Worm (Caenorhabditis elegans): ENCODE data around the gene fbxa-100.

Gene fbxa-100

ce11 chrV:16061993-16062392 is at the start of gene fbxa-100:
Gene fbxa-100 (minus strand): TSS chrV:16062093.
- TF ChIP-seq unc-62 (GFP tag; optimal IDR thresholded peaks at IDR 0.05), result no peak

ce11 chrV:16103594-16103993 is 41.7 kb upstream of the fbxa-100 start, which contains the start of gene argk-1:
Gene argk-1 (plus strand): TSS chrV:16103894.
- TF ChIP-seq unc-62 (GFP tag; optimal IDR thresholded peaks at IDR 0.05), result no peak

ce11 chrV:16100103-16100730 is 38.3 kb upstream of the fbxa-100 start, which contains the start of gene cth-1:
Gene cth-1 (plus strand): TSS chrV:16100680.
- TF ChIP-seq unc-62 (GFP tag; optimal IDR thresholded peaks at IDR 0.05), result no peak

ce11 chrV:16099441-16099840 is 37.5 kb upstream of the fbxa-100 start, which contains the start of gene str-7:
Gene str-7 (minus strand): TSS chrV:16099541.
- no peak for TF ChIP-seq unc-62 (GFP tag; optimal IDR thresholded peaks at IDR 0.05)

- no peak for TF ChIP-seq unc-62 (GFP tag; optimal IDR thresholded peaks at IDR 0.05)
Measured at ce11 chrV:16094862-16095261, 33.0 kb upstream of the fbxa-100 start.

ce11 chrV:16094284-16094683 is 32.4 kb upstream of the fbxa-100 start, which contains the start of gene F22B8.7:
Gene F22B8.7 (plus strand): TSS chrV:16094584.
- no peak for TF ChIP-seq unc-62 (GFP tag; optimal IDR thresholded peaks at IDR 0.05)

ce11 chrV:16090685-16091084 is 28.8 kb upstream of the fbxa-100 start, which contains the start of gene F22B8.3:
Gene F22B8.3 (plus strand): TSS chrV:16090985.
- TF ChIP-seq unc-62 (GFP tag; optimal IDR thresholded peaks at IDR 0.05), result no peak

- TF ChIP-seq unc-62 (GFP tag; optimal IDR thresholded peaks at IDR 0.05), result no peak
Measured at ce11 chrV:16080678-16081077, 18.8 kb upstream of the fbxa-100 start.

ce11 chrV:16080039-16080438 is 18.1 kb upstream of the fbxa-100 start:
- TF ChIP-seq unc-62 (GFP tag; optimal IDR thresholded peaks at IDR 0.05), result no peak

ce11 chrV:16075250-16075709 is 13.4 kb upstream of the fbxa-100 start, which contains the start of the genes F14H3.12 and srj-29:
Gene F14H3.12 (minus strand): TSS chrV:16075323.
Gene srj-29 (plus strand): TSS chrV:16075659.
- TF ChIP-seq unc-62 (GFP tag; optimal IDR thresholded peaks at IDR 0.05), result no peak

- no peak for TF ChIP-seq unc-62 (GFP tag; optimal IDR thresholded peaks at IDR 0.05)
Measured at ce11 chrV:16073856-16074255, 12.0 kb upstream of the fbxa-100 start, which contains the start of gene srj-10. Gene srj-10 (minus strand): TSS chrV:16073956.

- TF ChIP-seq unc-62 (GFP tag; optimal IDR thresholded peaks at IDR 0.05), result no peak
Measured at ce11 chrV:16071167-16071566, 9.3 kb upstream of the fbxa-100 start, which contains the start of gene nhr-176. Gene nhr-176 (plus strand): TSS chrV:16071325.

- no peak for TF ChIP-seq unc-62 (GFP tag; optimal IDR thresholded peaks at IDR 0.05)
Measured at ce11 chrV:16068938-16069337, 7.0 kb upstream of the fbxa-100 start, which contains the start of gene cyp-35D1. Gene cyp-35D1 (plus strand): TSS chrV:16069238.

- no peak for TF ChIP-seq unc-62 (GFP tag; optimal IDR thresholded peaks at IDR 0.05)
Measured at ce11 chrV:16062788-16063187, 895 bp upstream of the fbxa-100 start, which contains the start of gene F14H3.14. Gene F14H3.14 (minus strand): TSS chrV:16062888.

- no peak for TF ChIP-seq unc-62 (GFP tag; optimal IDR thresholded peaks at IDR 0.05)
Measured at ce11 chrV:16060135-16060534, 1.8 kb downstream of the fbxa-100 start, which contains the start of gene F14H3.15. Gene F14H3.15 (minus strand): TSS chrV:16060235.

- no peak for TF ChIP-seq unc-62 (GFP tag; optimal IDR thresholded peaks at IDR 0.05)
Measured at ce11 chrV:16058872-16059271, 3.0 kb downstream of the fbxa-100 start, which contains the start of gene F14H3.6. Gene F14H3.6 (minus strand): TSS chrV:16058893.

- TF ChIP-seq unc-62 (GFP tag; optimal IDR thresholded peaks at IDR 0.05), result no peak
Measured at ce11 chrV:16057010-16057463, 4.9 kb downstream of the fbxa-100 start, which contains the start of gene F14H3.5. Gene F14H3.5 (minus strand): TSS chrV:16057060.

All from whole organism, dauer.